Fruit fly (Drosophila melanogaster): Measurements from ENCODE around the gene Proc-R.

The Proc-R gene

dm6 chrX:4691226-4691625, 16.5 kb upstream of the Proc-R start (continued):
- TF ChIP-seq jumu (GFP tag; optimal IDR thresholded peaks at IDR 0.05), result no peak
- no peak for TF ChIP-seq sens (GFP tag)
- TF ChIP-seq CG16779 (GFP tag; IDR thresholded peaks at IDR 0.05), result no peak
- no peak for TF ChIP-seq bigmax (GFP tag; optimal IDR thresholded peaks at IDR 0.05)
- TF ChIP-seq jing (GFP tag; optimal IDR thresholded peaks at IDR 0.05), result no peak
- no peak for TF ChIP-seq Opbp (GFP tag; IDR thresholded peaks at IDR 0.05; ENCODE audit: partially characterized antibody)
- no peak for TF ChIP-seq ap (GFP tag; IDR thresholded peaks at IDR 0.05)
- TF ChIP-seq CG30431 (GFP tag; optimal IDR thresholded peaks at IDR 0.05), result peak; percentile 7
- TF ChIP-seq CG3065 (GFP tag; optimal IDR thresholded peaks at IDR 0.05), result no peak
- TF ChIP-seq Hr3 (GFP tag; optimal IDR thresholded peaks at IDR 0.05), result peak; percentile 6
- TF ChIP-seq CG2120 (GFP tag; optimal IDR thresholded peaks at IDR 0.05), result peak; percentile 13
- TF ChIP-seq CG3281 (GFP tag; optimal IDR thresholded peaks at IDR 0.05), result peak; percentile 45
- TF ChIP-seq CG16815 (GFP tag; optimal IDR thresholded peaks at IDR 0.05), result no peak
- no peak for TF ChIP-seq wek (GFP tag; optimal IDR thresholded peaks at IDR 0.05)
- no peak for TF ChIP-seq br (optimal IDR thresholded peaks at IDR 0.05)
- TF ChIP-seq HLHmδ (GFP tag; optimal IDR thresholded peaks at IDR 0.05), result no peak
- TF ChIP-seq CG6813 (GFP tag; optimal IDR thresholded peaks at IDR 0.05), result peak; percentile 41
- no peak for TF ChIP-seq peb (GFP tag; IDR thresholded peaks at IDR 0.05)
- no peak for TF ChIP-seq sr (GFP tag; IDR thresholded peaks at IDR 0.05)
- no peak for TF ChIP-seq Jarid2 (GFP tag; optimal IDR thresholded peaks at IDR 0.05)
- no peak for TF ChIP-seq CG7963 (GFP tag; IDR thresholded peaks at IDR 0.05; ENCODE audit: partially characterized antibody)
- TF ChIP-seq CG32532 (GFP tag; IDR thresholded peaks at IDR 0.05), result peak; percentile 62; the same call in 1 of the 2 replicates
- no peak for TF ChIP-seq otp (GFP tag; IDR thresholded peaks at IDR 0.05)
- TF ChIP-seq trem (tag; optimal IDR thresholded peaks at IDR 0.05), result peak; percentile 1
- no peak for TF ChIP-seq zen (tag; optimal IDR thresholded peaks at IDR 0.05)
- TF ChIP-seq CG10209 (GFP tag; optimal IDR thresholded peaks at IDR 0.05), result peak; percentile 34
- TF ChIP-seq CG1832 (GFP tag; optimal IDR thresholded peaks at IDR 0.05), result no peak
- no peak for TF ChIP-seq Sox100B (GFP tag; optimal IDR thresholded peaks at IDR 0.05)
- TF ChIP-seq aop (GFP tag; IDR thresholded peaks at IDR 0.05), result no peak
- no peak for TF ChIP-seq CG11247 (GFP tag; IDR thresholded peaks at IDR 0.05)
- no peak for TF ChIP-seq CG10462 (GFP tag; optimal IDR thresholded peaks at IDR 0.05)
- TF ChIP-seq knrl (GFP tag; IDR thresholded peaks at IDR 0.05; ENCODE audit: partially characterized antibody), result no peak
- TF ChIP-seq pum (GFP tag; optimal IDR thresholded peaks at IDR 0.05), result no peak
- no peak for TF ChIP-seq Asciz (GFP tag; optimal IDR thresholded peaks at IDR 0.05)
- no peak for TF ChIP-seq cas (GFP tag; IDR thresholded peaks at IDR 0.05)
- TF ChIP-seq row (GFP tag; IDR thresholded peaks at IDR 0.05), result peak; percentile 59; the same call in 2 of the 3 replicates
- TF ChIP-seq grau (tag; optimal IDR thresholded peaks at IDR 0.05), result peak; percentile 43
- TF ChIP-seq CG3838 (GFP tag; optimal IDR thresholded peaks at IDR 0.05), result no peak
- no peak for TF ChIP-seq CG6791 (GFP tag; IDR thresholded peaks at IDR 0.05; ENCODE audit: partially characterized antibody)
- TF ChIP-seq CG4707 (GFP tag; optimal IDR thresholded peaks at IDR 0.05), result no peak
- no peak for TF ChIP-seq CrebB (tag; optimal IDR thresholded peaks at IDR 0.05)
- TF ChIP-seq jigr1 (GFP tag; IDR thresholded peaks at IDR 0.05), result no peak
- peak; percentile 4 for TF ChIP-seq caup (GFP tag; optimal IDR thresholded peaks at IDR 0.05; ENCODE audit: severe bottlenecking)
- no peak for TF ChIP-seq TFAM (GFP tag; optimal IDR thresholded peaks at IDR 0.05)
- no peak for TF ChIP-seq Max (GFP tag; optimal IDR thresholded peaks at IDR 0.05)
- no peak for TF ChIP-seq mam (GFP tag; optimal IDR thresholded peaks at IDR 0.05)
- no peak for TF ChIP-seq Ets97D (GFP tag; optimal IDR thresholded peaks at IDR 0.05)
- TF ChIP-seq CG11085 (GFP tag; IDR thresholded peaks at IDR 0.05), result 0 out of 2 replicates have a peak, but pooled peaks have one; percentile 26

Measured in whole organism, embryonic.